Fruit fly (Drosophila melanogaster): Measurements from ENCODE around the gene CG17187.

- TF ChIP-seq lola (GFP tag; optimal IDR thresholded peaks at IDR 0.05) (no peak), OdsH (GFP tag; optimal IDR thresholded peaks at IDR 0.05) (no peak), fru (GFP tag; optimal IDR thresholded peaks at IDR 0.05) (no peak), psq (GFP tag; optimal IDR thresholded peaks at IDR 0.05) (no peak), Dif (GFP tag; optimal IDR thresholded peaks at IDR 0.05; ENCODE audit: partially characterized antibody) (no peak), woc (GFP tag; optimal IDR thresholded peaks at IDR 0.05) (no peak), Hr78 (GFP tag; optimal IDR thresholded peaks at IDR 0.05) (no peak), Dfd (GFP tag; optimal IDR thresholded peaks at IDR 0.05) (no peak)
These were observed 642 bp downstream of the CG17187 start for dm6 chr3R:11231037-11231436.
